Fruit fly (Drosophila melanogaster) whole organism, embryonic: ENCODE results near the gene KFase.
A peak's percentile ranks its signal among the peaks of the same experiment; 100 is the strongest.

Source experiments
- CG10959 ChIP-seq: fragments of 200-800 bp; sonication (Bioruptor generic); IDR thresholded peaks from 2 replicates; pipeline ENCODE4 v1.3.6; 2022; ENCODE audit warnings: missing biosample characterization, missing genetic modification characterization
- CG11398 ChIP-seq: fragments of 200-800 bp; sonication (Bioruptor generic); optimal IDR thresholded peaks from 2 replicates; lab custom pipeline; 2016; ENCODE audit warnings: missing biosample characterization, missing genetic modification characterization
- CG12299 ChIP-seq: fragments of 200-800 bp; sonication (Bioruptor generic); optimal IDR thresholded peaks from 2 replicates; lab custom pipeline; 2018; ENCODE audit warnings: missing biosample characterization, mild to moderate bottlenecking, missing genetic modification characterization
- CG13624 ChIP-seq: fragments of 200-800 bp; sonication (Bioruptor generic); optimal IDR thresholded peaks from 2 replicates; lab custom pipeline; 2016; ENCODE audit warnings: missing biosample characterization, missing genetic modification characterization
- CG14710 ChIP-seq: fragments of 200-800 bp; sonication (Bioruptor generic); optimal IDR thresholded peaks from 3 replicates; lab custom pipeline; 2019; ENCODE audit warnings: missing biosample characterization, mild to moderate bottlenecking, missing genetic modification characterization, moderate library complexity
- CG15514 ChIP-seq: fragments of 200-800 bp; sonication (Bioruptor generic); optimal IDR thresholded peaks from 3 replicates; lab custom pipeline; 2017; ENCODE audit warnings: missing biosample characterization, missing genetic modification characterization, mild to moderate bottlenecking, moderate library complexity, missing genetic modification reagents
- CG17829 ChIP-seq: fragments of 200-800 bp; optimal IDR thresholded peaks from 2 replicates; lab custom pipeline; 2019; ENCODE audit warnings: missing biosample characterization, mild to moderate bottlenecking, missing genetic modification characterization, moderate library complexity
- CG2129 ChIP-seq: fragments of 200-800 bp; sonication (Bioruptor generic); IDR thresholded peaks from 2 replicates; pipeline ENCODE4 v1.3.6; 2022; ENCODE audit warnings: missing biosample characterization, missing genetic modification characterization; ENCODE audit not compliant: partially characterized antibody
- CG3281 ChIP-seq: fragments of 200-800 bp; sonication (Bioruptor generic); optimal IDR thresholded peaks from 3 replicates; lab custom pipeline; 2017; ENCODE audit warnings: missing biosample characterization, mild to moderate bottlenecking, missing genetic modification characterization
- CG4820 ChIP-seq: fragments of 200-800 bp; sonication (Bioruptor generic); optimal IDR thresholded peaks from 3 replicates; lab custom pipeline; 2016; ENCODE audit warnings: missing biosample characterization, missing genetic modification characterization
- CG5180 ChIP-seq: fragments of 200-800 bp; sonication (Bioruptor generic); optimal IDR thresholded peaks from 3 replicates; lab custom pipeline; 2017; ENCODE audit warnings: missing biosample characterization, missing genetic modification characterization, mild to moderate bottlenecking, moderate library complexity, missing genetic modification reagents
- CG6791 ChIP-seq: fragments of 200-800 bp; sonication (Bioruptor generic); IDR thresholded peaks from 3 replicates; pipeline ENCODE4 v1.3.6; 2022; ENCODE audit warnings: missing biosample characterization, missing genetic modification characterization; ENCODE audit not compliant: partially characterized antibody
- CG7987 ChIP-seq: fragments of 200-800 bp; sonication (Bioruptor generic); optimal IDR thresholded peaks from 2 replicates; lab custom pipeline; 2018; ENCODE audit warnings: missing biosample characterization, mild to moderate bottlenecking, missing genetic modification characterization, moderate library complexity
- CG8290 ChIP-seq, 3 experiments: fragments of 200-800 bp; sonication (Bioruptor generic); optimal IDR thresholded peaks; 2 replicates each; lab custom pipeline; 2016 to 2019; ENCODE audit warnings: missing biosample characterization in 3 of 3, missing genetic modification characterization in 3 of 3, mild to moderate bottlenecking in 2 of 3, moderate library complexity in 1 of 3
- CG9932 ChIP-seq: fragments of 200-800 bp; sonication (Bioruptor generic); IDR thresholded peaks from 2 replicates; pipeline ENCODE4 v1.3.6; 2022; ENCODE audit warnings: missing biosample characterization, missing genetic modification characterization
- D ChIP-seq, 2 experiments: fragments of 200-800 bp in 1 of 2; fragments of >200 bp in 1 of 2; sonication (Bioruptor generic) in 1 of 2; optimal IDR thresholded peaks; 2 replicates in 1 of 2; 3 replicates in 1 of 2; lab custom pipeline; 2017; ENCODE audit warnings: mild to moderate bottlenecking in 1 of 2, missing biosample characterization in 1 of 2, missing genetic modification characterization in 1 of 2, missing genetic modification reagents in 1 of 2
- Dbx ChIP-seq: fragments of 200-800 bp; sonication (Bioruptor generic); IDR thresholded peaks from 3 replicates; pipeline ENCODE4 v1.3.6; 2022; ENCODE audit warnings: missing biosample characterization, missing genetic modification characterization
- Dek ChIP-seq: fragments of 200-800 bp; sonication (Bioruptor generic); optimal IDR thresholded peaks from 3 replicates; lab custom pipeline; 2019; ENCODE audit warnings: missing biosample characterization, mild to moderate bottlenecking, missing genetic modification characterization, moderate library complexity
- Fer1 ChIP-seq: fragments of 200-800 bp; sonication (Bioruptor generic); optimal IDR thresholded peaks from 2 replicates; lab custom pipeline; 2017; ENCODE audit warnings: missing biosample characterization, mild to moderate bottlenecking, missing genetic modification characterization
- Fer3 ChIP-seq: fragments of 200-800 bp; sonication (Bioruptor generic); optimal IDR thresholded peaks from 2 replicates; lab custom pipeline; 2018; ENCODE audit warnings: missing biosample characterization, mild to moderate bottlenecking, missing genetic modification characterization, moderate library complexity
- H2.0 ChIP-seq: fragments of 200-800 bp; sonication (Bioruptor generic); IDR thresholded peaks from 2 replicates; pipeline ENCODE4 v1.3.6; 2022; ENCODE audit warnings: missing biosample characterization, missing genetic modification characterization
- MESR4 ChIP-seq: fragments of 200-800 bp; sonication (Bioruptor generic); optimal IDR thresholded peaks from 2 replicates; lab custom pipeline; 2018; ENCODE audit warnings: missing biosample characterization, mild to moderate bottlenecking, missing genetic modification characterization, moderate library complexity
- Max ChIP-seq: fragments of 200-800 bp; sonication (Bioruptor generic); optimal IDR thresholded peaks from 2 replicates; lab custom pipeline; 2016; ENCODE audit warnings: missing biosample characterization, mild to moderate bottlenecking, missing genetic modification characterization
- Sry-δ ChIP-seq: fragments of 200-800 bp; sonication (Bioruptor generic); optimal IDR thresholded peaks from 2 replicates; lab custom pipeline; 2016; ENCODE audit warnings: missing biosample characterization, missing genetic modification characterization
- Ssrp ChIP-seq: fragments of 200-800 bp; sonication (Bioruptor generic); optimal IDR thresholded peaks from 2 replicates; lab custom pipeline; 2018; ENCODE audit warnings: missing biosample characterization, mild to moderate bottlenecking, missing genetic modification characterization, moderate library complexity
- Trl ChIP-seq, 3 experiments: fragments of >200 bp in 2 of 3; fragments of 200-800 bp in 1 of 3; sonication (Bioruptor generic) in 1 of 3; optimal IDR thresholded peaks; 2 replicates in 1 of 3; 3 replicates in 2 of 3; lab custom pipeline; 2016 to 2017; ENCODE audit warnings: missing biosample characterization in 1 of 3, missing genetic modification characterization in 1 of 3
- Xrp1 ChIP-seq: fragments of 200-800 bp; sonication (Bioruptor generic); IDR thresholded peaks from 2 replicates; pipeline ENCODE4 v1.3.6; 2022; ENCODE audit warnings: missing biosample characterization, missing genetic modification characterization
- ac ChIP-seq: fragments of 200-800 bp; sonication (Bioruptor generic); optimal IDR thresholded peaks from 3 replicates; lab custom pipeline; 2017; ENCODE audit warnings: missing biosample characterization, mild to moderate bottlenecking, missing genetic modification characterization
- ara ChIP-seq: fragments of 200-800 bp; sonication (Bioruptor generic); IDR thresholded peaks from 2 replicates; pipeline ENCODE4 v1.3.6; 2022; ENCODE audit warnings: missing biosample characterization, missing genetic modification characterization
- bowl ChIP-seq: fragments of 200-800 bp; sonication (Bioruptor generic); IDR thresholded peaks from 2 replicates; pipeline ENCODE4 v1.3.6; 2022; ENCODE audit warnings: missing biosample characterization, missing genetic modification characterization
- cg ChIP-seq: fragments of 200-800 bp; sonication (Bioruptor generic); optimal IDR thresholded peaks from 3 replicates; lab custom pipeline; 2019; ENCODE audit warnings: missing biosample characterization, mild to moderate bottlenecking, missing genetic modification characterization, moderate library complexity
- fd64A ChIP-seq: fragments of 200-800 bp; sonication (Bioruptor generic); optimal IDR thresholded peaks from 3 replicates; lab custom pipeline; 2018; ENCODE audit warnings: missing biosample characterization, mild to moderate bottlenecking, missing genetic modification characterization
- hkb ChIP-seq, 2 experiments: fragments of 200-800 bp in 1 of 2; fragments of >200 bp in 1 of 2; sonication (Bioruptor generic) in 1 of 2; IDR thresholded peaks in 1 of 2; optimal IDR thresholded peaks in 1 of 2; 2 replicates each; pipeline versions ENCODE4 v1.3.6 to Lab custom; 2017 to 2022; ENCODE audit warnings: missing biosample characterization in 1 of 2, missing genetic modification characterization in 1 of 2
- kni ChIP-seq: fragments of 200-800 bp; sonication (Bioruptor generic); optimal IDR thresholded peaks from 3 replicates; lab custom pipeline; 2017; ENCODE audit warnings: mild to moderate bottlenecking, missing biosample characterization, missing genetic modification reagents, missing genetic modification characterization
- oc ChIP-seq: fragments of 200-800 bp; sonication (Bioruptor generic); optimal IDR thresholded peaks from 2 replicates; lab custom pipeline; 2018; ENCODE audit warnings: missing biosample characterization, mild to moderate bottlenecking, missing genetic modification characterization, moderate library complexity
- onecut ChIP-seq: fragments of 200-800 bp; sonication (Bioruptor generic); IDR thresholded peaks from 2 replicates; pipeline ENCODE4 v1.3.6; 2022; ENCODE audit warnings: missing biosample characterization, missing genetic modification characterization
- otp ChIP-seq: fragments of 200-800 bp; sonication (Bioruptor generic); IDR thresholded peaks from 3 replicates; pipeline ENCODE4, ENCODE4 v1.3.6; 2022; ENCODE audit warnings: missing biosample characterization, missing genetic modification characterization
- p53 ChIP-seq: fragments of 200-800 bp; sonication (Bioruptor generic); optimal IDR thresholded peaks from 2 replicates; lab custom pipeline; 2016; ENCODE audit warnings: missing biosample characterization, missing genetic modification characterization
- pan ChIP-seq, 4 experiments: fragments of >200 bp in 3 of 4; fragments of 200-800 bp in 1 of 4; sonication (Bioruptor generic) in 1 of 4; optimal IDR thresholded peaks in 3 of 4; IDR thresholded peaks in 1 of 4; 2 replicates each; pipeline versions ENCODE4 v1.3.6 to Lab custom; 2017 to 2022; ENCODE audit warnings: missing biosample characterization in 2 of 4, missing genetic modification characterization in 2 of 4, mixed read lengths in 1 of 4
- pfk ChIP-seq: fragments of 200-800 bp; sonication (Bioruptor generic); optimal IDR thresholded peaks from 2 replicates; lab custom pipeline; 2018; ENCODE audit warnings: missing biosample characterization, mild to moderate bottlenecking, missing genetic modification characterization, moderate library complexity
- pzg ChIP-seq: fragments of 200-800 bp; sonication (Bioruptor generic); optimal IDR thresholded peaks from 3 replicates; lab custom pipeline; 2018; ENCODE audit warnings: missing biosample characterization, mild to moderate bottlenecking, missing genetic modification characterization, moderate library complexity
- tll ChIP-seq, 2 experiments: fragments of 200-800 bp in 1 of 2; fragments of >200 bp in 1 of 2; sonication (Bioruptor generic) in 1 of 2; optimal IDR thresholded peaks; 2 replicates each; lab custom pipeline; 2017 to 2019; ENCODE audit warnings: missing biosample characterization in 2 of 2, missing genetic modification characterization in 2 of 2, mild to moderate bottlenecking in 1 of 2, moderate library complexity in 1 of 2
- usp ChIP-seq: fragments of >200 bp; optimal IDR thresholded peaks from 2 replicates; lab custom pipeline; 2017; ENCODE audit warnings: missing biosample characterization, missing genetic modification characterization
- vvl ChIP-seq: fragments of 200-800 bp; sonication (Bioruptor generic); IDR thresholded peaks from 2 replicates; pipeline ENCODE4 v1.3.6; 2022; ENCODE audit warnings: missing biosample characterization, missing genetic modification characterization
- zen2 ChIP-seq: fragments of 200-800 bp; sonication (Bioruptor generic); IDR thresholded peaks from 3 replicates; pipeline ENCODE4 v1.3.6; 2022; ENCODE audit warnings: missing biosample characterization, missing genetic modification characterization; ENCODE audit not compliant: partially characterized antibody
- zfh1 ChIP-seq: fragments of 200-800 bp; sonication (Bioruptor generic); IDR thresholded peaks from 3 replicates; pipeline ENCODE4 v1.3.6; 2022; ENCODE audit warnings: missing biosample characterization, missing genetic modification characterization

Gene KFase

dm6 chr2L:6481310-6481738, 7.2 kb downstream of the KFase start (continued):
- TF ChIP-seq usp (GFP tag; lab: Kevin White, UChicago) (no peak), CG9932 (GFP tag; lab: Robert Waterston, UW) (peak; percentile 36), H2.0 (0 out of 2 replicates have a peak, but pooled peaks have one; percentile 25), tll (GFP tag; optimal IDR thresholded peaks at IDR 0.05; lab: Kevin White, UChicago) (no peak), CG17829 (tag; lab: Kevin White, UChicago) (no peak), Trl (optimal IDR thresholded peaks at IDR 0.05; lab: Kevin White, UChicago) (peak in 1 of 2 experiments; percentile 39), Trl (GFP tag; optimal IDR thresholded peaks at IDR 0.05; lab: Kevin White, UChicago) (no peak), ara (GFP tag; lab: Robert Waterston, UW) (no peak), zfh1 (GFP tag; lab: Robert Waterston, UW) (no peak), ac (no peak), CG13624 (GFP tag; lab: Kevin White, UChicago) (peak; percentile 84), oc (tag; lab: Kevin White, UChicago) (peak; percentile 75), CG14710 (tag; lab: Kevin White, UChicago) (peak; percentile 3), Dbx (no peak; the same call in 2 of the 3 replicates), CG4820 (GFP tag; lab: Kevin White, UChicago) (no peak), CG15514 (peak; percentile 73), vvl (peak; percentile 51), pzg (peak; percentile 65), p53 (GFP tag; lab: Kevin White, UChicago) (peak; percentile 59), Dek (tag; lab: Kevin White, UChicago) (no peak), CG3281 (GFP tag; lab: Kevin White, UChicago) (no peak), otp (GFP tag; lab: Robert Waterston, UW) (0 out of 3 replicates have a peak, but pooled peaks have one; percentile 36), Fer3 (tag; lab: Kevin White, UChicago) (no peak), Xrp1 (GFP tag; lab: Robert Waterston, UW) (0 out of 2 replicates have a peak, but pooled peaks have one; percentile 15), Max (GFP tag; lab: Kevin White, UChicago) (no peak), MESR4 (GFP tag; lab: Kevin White, UChicago) (peak; percentile 9), CG6791 (peak; percentile 50; the same call in 2 of the 3 replicates), Fer1 (GFP tag; lab: Kevin White, UChicago) (peak; percentile 40), kni (GFP tag; lab: Kevin White, UChicago) (peak; percentile 83), Sry-δ (GFP tag; lab: Kevin White, UChicago) (no peak), cg (peak; percentile 97), CG7987 (GFP tag; lab: Kevin White, UChicago) (peak; percentile 4), CG5180 (no peak), CG8290 (GFP tag; optimal IDR thresholded peaks at IDR 0.05; lab: Kevin White, UChicago) (no peak), CG8290 (tag; optimal IDR thresholded peaks at IDR 0.05; lab: Kevin White, UChicago) (peak in 1 of 2 experiments; percentile 30), pfk (GFP tag; lab: Kevin White, UChicago) (no peak), bowl (no peak), hkb (optimal IDR thresholded peaks at IDR 0.05; lab: Kevin White, UChicago) (peak; percentile 5), hkb (GFP tag; IDR thresholded peaks at IDR 0.05; lab: Robert Waterston, UW) (no peak)

- no peak for TF ChIP-seq pan (optimal IDR thresholded peaks at IDR 0.05; lab: Kevin White, UChicago)
- peak in 1 of 2 experiments; percentile 84 for TF ChIP-seq pan (GFP tag; optimal IDR thresholded peaks at IDR 0.05 in 1 of 2, IDR thresholded peaks at IDR 0.05 in 1 of 2)
- peak; percentile 67 for TF ChIP-seq CG12299 (tag; lab: Kevin White, UChicago)
- peak; percentile 21 for TF ChIP-seq fd64A
- TF ChIP-seq zen2 (GFP tag; lab: Robert Waterston, UW), result peak; percentile 99
- peak; percentile 67 for TF ChIP-seq onecut (GFP tag; lab: Robert Waterston, UW)
- peak; percentile 75 for TF ChIP-seq CG10959 (GFP tag; lab: Robert Waterston, UW)
- no peak for TF ChIP-seq D (optimal IDR thresholded peaks at IDR 0.05; lab: Kevin White, UChicago)
- peak; percentile 71 for TF ChIP-seq D (GFP tag; optimal IDR thresholded peaks at IDR 0.05; lab: Kevin White, UChicago)
- peak; percentile 45 for TF ChIP-seq Ssrp
- TF ChIP-seq CG2129 (GFP tag; lab: Robert Waterston, UW), result peak; percentile 98
- peak; percentile 64 for TF ChIP-seq CG11398 (GFP tag; lab: Kevin White, UChicago)
Observed at dm6 chr2L:6480212-6480994, 8.2 kb downstream of the KFase start, which contains the start of the genes Sec61alpha and Daxx. Gene Sec61alpha, minus strand, starts transcription at chr2L:6480575. Gene Daxx, plus strand, starts transcription at chr2L:6480929.
